Fruit fly (Drosophila melanogaster) S2 (cell line): ENCODE results near the gene CG34353.

Experiments used
- CG8478 ChIP-seq: fragments of >200 bp; optimal IDR thresholded peaks from 2 replicates; lab custom pipeline; 2018
- CTCF ChIP-seq, 2 experiments: fragments of >200 bp; optimal IDR thresholded peaks; 2 replicates each; lab custom pipeline; 2018

- TF ChIP-seq CTCF (optimal IDR thresholded peaks at IDR 0.05; lab: Kevin White, UChicago), result no peak
- TF ChIP-seq CG8478, result no peak
These were observed 165.6 kb downstream of the CG34353 start for dm6 chr3R:27739999-27740398.
